Fruit fly (Drosophila melanogaster) whole organism, embryonic: Measurements from ENCODE around the gene Cpr65Ea.

Experiments used
- Adf1 ChIP-seq: fragments of 200-800 bp; sonication (Bioruptor generic); IDR thresholded peaks from 2 replicates; pipeline ENCODE4 v1.3.6; 2022; ENCODE audit warnings: missing biosample characterization, missing genetic modification characterization
- Atf6 ChIP-seq: fragments of 200-800 bp; sonication (Bioruptor generic); IDR thresholded peaks from 2 replicates; pipeline ENCODE4 v1.3.6; 2022; ENCODE audit warnings: missing biosample characterization, missing genetic modification characterization
- C15 ChIP-seq: fragments of 200-800 bp; sonication (Bioruptor generic); IDR thresholded peaks from 3 replicates; pipeline ENCODE4 v1.3.6; 2022; ENCODE audit warnings: missing biosample characterization, missing genetic modification characterization
- CG10565 ChIP-seq: fragments of 200-800 bp; sonication (Bioruptor generic); optimal IDR thresholded peaks from 3 replicates; lab custom pipeline; 2016; ENCODE audit warnings: missing biosample characterization, mild to moderate bottlenecking, missing genetic modification characterization
- CG11456 ChIP-seq: fragments of 200-800 bp; sonication (Bioruptor generic); IDR thresholded peaks from 3 replicates; pipeline ENCODE4 v1.3.6; 2022; ENCODE audit warnings: missing biosample characterization, missing genetic modification characterization
- CG11560 ChIP-seq: fragments of 200-800 bp; sonication (Bioruptor generic); IDR thresholded peaks from 3 replicates; pipeline ENCODE4 v1.3.6; 2022; ENCODE audit warnings: missing biosample characterization, missing genetic modification characterization
- CG12942 ChIP-seq: fragments of 200-800 bp; sonication (Bioruptor generic); optimal IDR thresholded peaks from 3 replicates; lab custom pipeline; 2016; ENCODE audit warnings: missing biosample characterization, missing genetic modification characterization
- CG14860 ChIP-seq: fragments of 200-800 bp; sonication (Bioruptor generic); IDR thresholded peaks from 3 replicates; pipeline ENCODE4 v1.3.6; 2022; ENCODE audit warnings: missing biosample characterization, missing genetic modification characterization; ENCODE audit not compliant: partially characterized antibody
- CG15269 ChIP-seq: fragments of 200-800 bp; sonication (Bioruptor generic); optimal IDR thresholded peaks from 2 replicates; lab custom pipeline; 2018; ENCODE audit warnings: missing biosample characterization, mild to moderate bottlenecking, missing genetic modification characterization, moderate library complexity
- CG17361 ChIP-seq: fragments of 200-800 bp; sonication (Bioruptor generic); IDR thresholded peaks from 3 replicates; pipeline ENCODE4 v1.3.6; 2022; ENCODE audit warnings: missing biosample characterization, missing genetic modification characterization
- CG2678 ChIP-seq: fragments of 200-800 bp; sonication (Bioruptor generic); optimal IDR thresholded peaks from 3 replicates; lab custom pipeline; 2019; ENCODE audit warnings: missing biosample characterization, mild to moderate bottlenecking, missing genetic modification characterization, moderate library complexity
- CG30431 ChIP-seq: fragments of 200-800 bp; sonication (Bioruptor generic); optimal IDR thresholded peaks from 2 replicates; lab custom pipeline; 2017; ENCODE audit warnings: missing biosample characterization, missing genetic modification characterization
- CG32767 ChIP-seq: fragments of 200-800 bp; sonication (Bioruptor generic); IDR thresholded peaks from 2 replicates; pipeline ENCODE4 v1.3.6; 2022; ENCODE audit warnings: missing biosample characterization, missing genetic modification characterization
- CG43689 ChIP-seq: fragments of 200-800 bp; sonication (Bioruptor generic); IDR thresholded peaks from 2 replicates; pipeline ENCODE4 v1.3.6; 2022; ENCODE audit warnings: missing biosample characterization, missing genetic modification characterization
- CG7271 ChIP-seq: fragments of 200-800 bp; sonication (Bioruptor generic); optimal IDR thresholded peaks from 2 replicates; lab custom pipeline; 2018; ENCODE audit warnings: missing biosample characterization, mild to moderate bottlenecking, missing genetic modification characterization, moderate library complexity
- CHES-1-like ChIP-seq: fragments of 200-800 bp; sonication (Bioruptor generic); optimal IDR thresholded peaks from 2 replicates; lab custom pipeline; 2016; ENCODE audit warnings: missing biosample characterization, missing genetic modification characterization
- Camta ChIP-seq: fragments of 200-800 bp; sonication (Bioruptor generic); optimal IDR thresholded peaks from 2 replicates; lab custom pipeline; 2016; ENCODE audit warnings: missing biosample characterization, missing genetic modification characterization
- Dip2 ChIP-seq: fragments of 200-800 bp; sonication (Bioruptor generic); IDR thresholded peaks from 2 replicates; pipeline ENCODE4 v1.3.6; 2022; ENCODE audit warnings: missing biosample characterization, missing genetic modification characterization
- Eip74EF ChIP-seq, 2 experiments: fragments of 200-800 bp in 1 of 2; fragments of >200 bp in 1 of 2; sonication (Bioruptor generic) in 1 of 2; optimal IDR thresholded peaks; 2 replicates each; lab custom pipeline; 2017 to 2019; ENCODE audit warnings: missing biosample characterization in 2 of 2, missing genetic modification characterization in 2 of 2, mild to moderate bottlenecking in 1 of 2, moderate library complexity in 1 of 2
- Fer2 ChIP-seq: fragments of 200-800 bp; sonication (Bioruptor generic); optimal IDR thresholded peaks from 2 replicates; lab custom pipeline; 2018; ENCODE audit warnings: missing biosample characterization, mild to moderate bottlenecking, missing genetic modification characterization, moderate library complexity
- HLH54F ChIP-seq: fragments of 200-800 bp; sonication (Bioruptor generic); optimal IDR thresholded peaks from 3 replicates; lab custom pipeline; 2016; ENCODE audit warnings: missing biosample characterization, missing genetic modification characterization
- Hmr ChIP-seq: fragments of 200-800 bp; sonication (Bioruptor generic); optimal IDR thresholded peaks from 3 replicates; lab custom pipeline; 2017; ENCODE audit warnings: mild to moderate bottlenecking, missing biosample characterization, missing genetic modification reagents, missing genetic modification characterization
- Jarid2 ChIP-seq: fragments of 200-800 bp; sonication (Bioruptor generic); optimal IDR thresholded peaks from 3 replicates; lab custom pipeline; 2017; ENCODE audit warnings: mild to moderate bottlenecking, missing biosample characterization, missing genetic modification reagents, missing genetic modification characterization
- Mad ChIP-seq: fragments of 200-800 bp; sonication (Bioruptor generic); optimal IDR thresholded peaks from 2 replicates; lab custom pipeline; 2016; ENCODE audit warnings: missing biosample characterization, missing genetic modification characterization
- NK7.1 ChIP-seq: fragments of 200-800 bp; sonication (Bioruptor generic); optimal IDR thresholded peaks from 3 replicates; lab custom pipeline; 2016; ENCODE audit warnings: missing biosample characterization, missing genetic modification characterization
- Opbp ChIP-seq: fragments of 200-800 bp; sonication (Bioruptor generic); IDR thresholded peaks from 3 replicates; pipeline ENCODE4 v1.3.6; 2022; ENCODE audit warnings: missing biosample characterization, missing genetic modification characterization; ENCODE audit not compliant: partially characterized antibody
- Optix ChIP-seq: fragments of 200-800 bp; sonication (Bioruptor generic); IDR thresholded peaks from 3 replicates; pipeline ENCODE4 v1.3.6; 2022; ENCODE audit warnings: missing biosample characterization, missing genetic modification characterization
- Rfx ChIP-seq: fragments of 200-800 bp; sonication (Bioruptor generic); IDR thresholded peaks from 2 replicates; pipeline ENCODE4 v1.3.6; 2022; ENCODE audit warnings: missing biosample characterization, missing genetic modification characterization
- Taf1 ChIP-seq: fragments of 200-800 bp; sonication (Bioruptor generic); IDR thresholded peaks from 2 replicates; pipeline ENCODE4 v1.3.6; 2022; ENCODE audit warnings: missing biosample characterization, missing genetic modification characterization
- Trl ChIP-seq, 3 experiments: fragments of >200 bp in 2 of 3; fragments of 200-800 bp in 1 of 3; sonication (Bioruptor generic) in 1 of 3; optimal IDR thresholded peaks; 2 replicates in 1 of 3; 3 replicates in 2 of 3; lab custom pipeline; 2016 to 2017; ENCODE audit warnings: missing biosample characterization in 1 of 3, missing genetic modification characterization in 1 of 3
- Xrp1 ChIP-seq: fragments of 200-800 bp; sonication (Bioruptor generic); IDR thresholded peaks from 2 replicates; pipeline ENCODE4 v1.3.6; 2022; ENCODE audit warnings: missing biosample characterization, missing genetic modification characterization
- ase ChIP-seq: fragments of 200-800 bp; sonication (Bioruptor generic); IDR thresholded peaks from 3 replicates; pipeline ENCODE4 v1.3.6; 2022; ENCODE audit warnings: missing biosample characterization, missing genetic modification characterization
- ash1 ChIP-seq: fragments of 200-800 bp; sonication (Bioruptor generic); optimal IDR thresholded peaks from 2 replicates; lab custom pipeline; 2018; ENCODE audit warnings: missing biosample characterization, mild to moderate bottlenecking, missing genetic modification characterization
- chn ChIP-seq: fragments of 200-800 bp; sonication (Bioruptor generic); optimal IDR thresholded peaks from 2 replicates; lab custom pipeline; 2016; ENCODE audit warnings: missing biosample characterization, missing genetic modification characterization
- corto ChIP-seq: fragments of 200-800 bp; sonication (Bioruptor generic); optimal IDR thresholded peaks from 2 replicates; lab custom pipeline; 2016; ENCODE audit warnings: missing biosample characterization, mild to moderate bottlenecking, missing genetic modification characterization, moderate library complexity
- crc ChIP-seq: fragments of 200-800 bp; sonication (Bioruptor generic); optimal IDR thresholded peaks from 2 replicates; lab custom pipeline; 2016; ENCODE audit warnings: missing biosample characterization, missing genetic modification characterization
- en ChIP-seq: fragments of 200-800 bp; sonication (Bioruptor generic); optimal IDR thresholded peaks from 2 replicates; lab custom pipeline; 2016; ENCODE audit warnings: missing biosample characterization, missing genetic modification characterization
- eyg ChIP-seq: fragments of 200-800 bp; sonication (Bioruptor generic); optimal IDR thresholded peaks from 3 replicates; lab custom pipeline; 2016; ENCODE audit warnings: missing biosample characterization, missing genetic modification characterization
- fd3F ChIP-seq: fragments of 200-800 bp; sonication (Bioruptor generic); optimal IDR thresholded peaks from 2 replicates; lab custom pipeline; 2018; ENCODE audit warnings: missing biosample characterization, mild to moderate bottlenecking, missing genetic modification characterization, moderate library complexity
- ftz-f1 ChIP-seq: fragments of 200-800 bp; sonication (Bioruptor generic); optimal IDR thresholded peaks from 2 replicates; lab custom pipeline; 2016; ENCODE audit warnings: missing biosample characterization, missing genetic modification characterization
- grau ChIP-seq: fragments of 200-800 bp; optimal IDR thresholded peaks from 3 replicates; lab custom pipeline; 2019; ENCODE audit warnings: missing biosample characterization, mild to moderate bottlenecking, missing genetic modification characterization, moderate library complexity
- gt ChIP-seq: fragments of 200-800 bp; sonication (Bioruptor generic); IDR thresholded peaks from 2 replicates; pipeline ENCODE4 v1.3.6; 2022; ENCODE audit warnings: missing biosample characterization, missing genetic modification characterization
- ham ChIP-seq: fragments of 200-800 bp; sonication (Bioruptor generic); IDR thresholded peaks from 2 replicates; pipeline ENCODE4 v1.3.6; 2022; ENCODE audit warnings: missing biosample characterization, missing genetic modification characterization
- hkb ChIP-seq, 2 experiments: fragments of 200-800 bp in 1 of 2; fragments of >200 bp in 1 of 2; sonication (Bioruptor generic) in 1 of 2; IDR thresholded peaks in 1 of 2; optimal IDR thresholded peaks in 1 of 2; 2 replicates each; pipeline versions ENCODE4 v1.3.6 to Lab custom; 2017 to 2022; ENCODE audit warnings: missing biosample characterization in 1 of 2, missing genetic modification characterization in 1 of 2
- insv ChIP-seq, 2 experiments: fragments of 200-800 bp; sonication (Bioruptor generic); optimal IDR thresholded peaks; 3 replicates each; lab custom pipeline; 2016 to 2018; ENCODE audit warnings: missing biosample characterization in 2 of 2, missing genetic modification characterization in 2 of 2
- knrl ChIP-seq: fragments of 200-800 bp; sonication (Bioruptor generic); IDR thresholded peaks from 3 replicates; pipeline ENCODE4 v1.3.6; 2022; ENCODE audit warnings: missing biosample characterization, missing genetic modification characterization; ENCODE audit not compliant: partially characterized antibody
- lmd ChIP-seq: fragments of 200-800 bp; sonication (Bioruptor generic); IDR thresholded peaks from 2 replicates; pipeline ENCODE4 v1.3.6; 2022; ENCODE audit warnings: missing biosample characterization, missing genetic modification characterization
- pb ChIP-seq: fragments of 200-800 bp; sonication (Bioruptor generic); optimal IDR thresholded peaks from 3 replicates; lab custom pipeline; 2016; ENCODE audit warnings: missing biosample characterization, missing genetic modification characterization
- pros ChIP-seq: fragments of 200-800 bp; sonication (Bioruptor generic); optimal IDR thresholded peaks from 3 replicates; lab custom pipeline; 2019; ENCODE audit warnings: missing biosample characterization, mild to moderate bottlenecking, missing genetic modification characterization, moderate library complexity
- slp2 ChIP-seq: fragments of 200-800 bp; sonication (Bioruptor generic); optimal IDR thresholded peaks from 2 replicates; lab custom pipeline; 2016; ENCODE audit warnings: missing biosample characterization, missing genetic modification characterization
- tgo ChIP-seq: fragments of 200-800 bp; sonication (Bioruptor generic); IDR thresholded peaks from 3 replicates; pipeline ENCODE4 v1.3.6; 2022; ENCODE audit warnings: missing biosample characterization, missing genetic modification characterization

The Cpr65Ea gene

dm6 chr3L:7086558-7087059 is at the start of gene Cpr65Ea (continued):
- TF ChIP-seq CG32767 (GFP tag; lab: Robert Waterston, UW) (0 out of 2 replicates have a peak, but pooled peaks have one; percentile 15), slp2 (GFP tag; lab: Kevin White, UChicago) (no peak), C15 (GFP tag; lab: Robert Waterston, UW) (no peak), ham (no peak), Eip74EF (GFP tag; optimal IDR thresholded peaks at IDR 0.05; lab: Kevin White, UChicago) (peak in 1 of 2 experiments; percentile 11), CHES-1-like (no peak), CG2678 (tag; lab: Kevin White, UChicago) (peak; percentile 52), insv (GFP tag; optimal IDR thresholded peaks at IDR 0.05; lab: Kevin White, UChicago) (no peak), ftz-f1 (GFP tag; lab: Kevin White, UChicago) (no peak), HLH54F (GFP tag; lab: Kevin White, UChicago) (no peak), CG30431 (no peak), Trl (optimal IDR thresholded peaks at IDR 0.05; lab: Kevin White, UChicago) (no peak), Trl (GFP tag; optimal IDR thresholded peaks at IDR 0.05; lab: Kevin White, UChicago) (no peak), CG15269 (tag; lab: Kevin White, UChicago) (peak; percentile 61), CG10565 (GFP tag; lab: Kevin White, UChicago) (no peak), grau (peak; percentile 17), corto (GFP tag; lab: Kevin White, UChicago) (no peak), Taf1 (no peak), pb (no peak), CG12942 (GFP tag; lab: Kevin White, UChicago) (no peak), CG11456 (GFP tag; lab: Robert Waterston, UW) (no peak), Rfx (GFP tag; lab: Robert Waterston, UW) (no peak), CG11560 (tag; lab: Robert Waterston, UW) (no peak), Optix (no peak), Atf6 (GFP tag; lab: Robert Waterston, UW) (no peak), Hmr (GFP tag; lab: Kevin White, UChicago) (no peak), knrl (GFP tag; lab: Robert Waterston, UW) (no peak), CG17361 (GFP tag; lab: Robert Waterston, UW) (no peak), Xrp1 (GFP tag; lab: Robert Waterston, UW) (no peak), chn (no peak), eyg (no peak), hkb (optimal IDR thresholded peaks at IDR 0.05; lab: Kevin White, UChicago) (no peak), hkb (GFP tag; IDR thresholded peaks at IDR 0.05; lab: Robert Waterston, UW) (peak; percentile 21; the same call in 1 of the 2 replicates), fd3F (no peak), NK7.1 (GFP tag; lab: Kevin White, UChicago) (no peak), ash1 (GFP tag; lab: Kevin White, UChicago) (no peak), en (GFP tag; lab: Kevin White, UChicago) (no peak), CG7271 (tag; lab: Kevin White, UChicago) (no peak), Jarid2 (GFP tag; lab: Kevin White, UChicago) (no peak), Adf1 (GFP tag; lab: Robert Waterston, UW) (no peak), ase (no peak; the same call in 2 of the 3 replicates), Mad (GFP tag; lab: Kevin White, UChicago) (no peak), pros (GFP tag; lab: Kevin White, UChicago) (no peak), Camta (GFP tag; lab: Kevin White, UChicago) (no peak), Opbp (no peak), tgo (0 out of 3 replicates have a peak, but pooled peaks have one; percentile 24), Dip2 (no peak), lmd (no peak), CG14860 (GFP tag; lab: Robert Waterston, UW) (no peak), gt (GFP tag; lab: Robert Waterston, UW) (no peak), CG43689 (no peak), Fer2 (tag; lab: Kevin White, UChicago) (no peak), crc (GFP tag; lab: Kevin White, UChicago) (no peak)
